Fruit fly (Drosophila melanogaster) whole organism, embryonic: Measurements from ENCODE around the gene nonA.
A peak's percentile ranks its signal among the peaks of the same experiment; 100 is the strongest.

Experiments
- Asciz ChIP-seq: fragments of 200-800 bp; sonication (Bioruptor generic); optimal IDR thresholded peaks from 2 replicates; lab custom pipeline; 2017; ENCODE audit warnings: missing biosample characterization, mild to moderate bottlenecking, missing genetic modification characterization, missing genetic modification reagents
- Blimp-1 ChIP-seq: fragments of 200-800 bp; sonication (Bioruptor generic); optimal IDR thresholded peaks from 3 replicates; lab custom pipeline; 2018; ENCODE audit warnings: missing biosample characterization, missing genetic modification characterization, mild to moderate bottlenecking, moderate library complexity, missing genetic modification reagents
- CG11398 ChIP-seq: fragments of 200-800 bp; sonication (Bioruptor generic); optimal IDR thresholded peaks from 2 replicates; lab custom pipeline; 2016; ENCODE audit warnings: missing biosample characterization, missing genetic modification characterization
- CG12155 ChIP-seq: fragments of 200-800 bp; sonication (Bioruptor generic); optimal IDR thresholded peaks from 3 replicates; lab custom pipeline; 2016; ENCODE audit warnings: missing biosample characterization, missing genetic modification characterization
- CG14860 ChIP-seq: fragments of 200-800 bp; sonication (Bioruptor generic); IDR thresholded peaks from 3 replicates; pipeline ENCODE4 v1.3.6; 2022; ENCODE audit warnings: missing biosample characterization, missing genetic modification characterization; ENCODE audit not compliant: partially characterized antibody
- CG14965 ChIP-seq: fragments of 200-800 bp; sonication (Bioruptor generic); optimal IDR thresholded peaks from 2 replicates; lab custom pipeline; 2016; ENCODE audit warnings: missing biosample characterization, missing genetic modification characterization, borderline replicate concordance
- CG15011 ChIP-seq: fragments of 200-800 bp; sonication (Bioruptor generic); optimal IDR thresholded peaks from 3 replicates; lab custom pipeline; 2018; ENCODE audit warnings: missing biosample characterization, mild to moderate bottlenecking, missing genetic modification characterization
- CG15269 ChIP-seq: fragments of 200-800 bp; sonication (Bioruptor generic); optimal IDR thresholded peaks from 2 replicates; lab custom pipeline; 2018; ENCODE audit warnings: missing biosample characterization, mild to moderate bottlenecking, missing genetic modification characterization, moderate library complexity
- CG18011 ChIP-seq: fragments of 200-800 bp; sonication (Bioruptor generic); optimal IDR thresholded peaks from 2 replicates; lab custom pipeline; 2017; ENCODE audit warnings: missing biosample characterization, missing genetic modification characterization, mild to moderate bottlenecking, moderate library complexity, missing genotype
- CG2129 ChIP-seq: fragments of 200-800 bp; sonication (Bioruptor generic); IDR thresholded peaks from 2 replicates; pipeline ENCODE4 v1.3.6; 2022; ENCODE audit warnings: missing biosample characterization, missing genetic modification characterization; ENCODE audit not compliant: partially characterized antibody
- CG31224 ChIP-seq: fragments of 200-800 bp; sonication (Bioruptor generic); IDR thresholded peaks from 2 replicates; pipeline ENCODE4 v1.3.6; 2022; ENCODE audit warnings: missing biosample characterization, missing genetic modification characterization
- CG31388 ChIP-seq: fragments of 200-800 bp; sonication (Bioruptor generic); optimal IDR thresholded peaks from 2 replicates; lab custom pipeline; 2016; ENCODE audit warnings: missing biosample characterization, missing genetic modification characterization
- CG32767 ChIP-seq: fragments of 200-800 bp; sonication (Bioruptor generic); IDR thresholded peaks from 2 replicates; pipeline ENCODE4 v1.3.6; 2022; ENCODE audit warnings: missing biosample characterization, missing genetic modification characterization
- CG42726 ChIP-seq: fragments of 200-800 bp; sonication (Bioruptor generic); IDR thresholded peaks from 2 replicates; pipeline ENCODE4 v1.3.6; 2022; ENCODE audit warnings: missing biosample characterization, missing genetic modification characterization; ENCODE audit not compliant: partially characterized antibody
- CG4424 ChIP-seq: fragments of 200-800 bp; sonication (Bioruptor generic); optimal IDR thresholded peaks from 3 replicates; lab custom pipeline; 2016; ENCODE audit warnings: missing biosample characterization, missing genetic modification characterization
- CG4820 ChIP-seq: fragments of 200-800 bp; sonication (Bioruptor generic); optimal IDR thresholded peaks from 3 replicates; lab custom pipeline; 2016; ENCODE audit warnings: missing biosample characterization, missing genetic modification characterization
- Chrac-16 ChIP-seq: fragments of 200-800 bp; sonication (Bioruptor generic); optimal IDR thresholded peaks from 3 replicates; lab custom pipeline; 2016; ENCODE audit warnings: missing biosample characterization, missing genetic modification characterization
- Dbx ChIP-seq: fragments of 200-800 bp; sonication (Bioruptor generic); IDR thresholded peaks from 3 replicates; pipeline ENCODE4 v1.3.6; 2022; ENCODE audit warnings: missing biosample characterization, missing genetic modification characterization
- Deaf1 ChIP-seq: fragments of 200-800 bp; optimal IDR thresholded peaks from 3 replicates; lab custom pipeline; 2019; ENCODE audit warnings: missing biosample characterization, mild to moderate bottlenecking, missing genetic modification characterization, moderate library complexity
- E2f2 ChIP-seq: fragments of 200-800 bp; sonication (Bioruptor generic); IDR thresholded peaks from 2 replicates; pipeline ENCODE4 v1.3.6; 2022; ENCODE audit warnings: missing biosample characterization, missing genetic modification characterization
- ERR ChIP-seq: fragments of 200-800 bp; sonication (Bioruptor generic); optimal IDR thresholded peaks from 2 replicates; lab custom pipeline; 2016; ENCODE audit warnings: missing biosample characterization, missing genetic modification characterization
- Fer1 ChIP-seq: fragments of 200-800 bp; sonication (Bioruptor generic); optimal IDR thresholded peaks from 2 replicates; lab custom pipeline; 2017; ENCODE audit warnings: missing biosample characterization, mild to moderate bottlenecking, missing genetic modification characterization
- NC2α ChIP-seq: fragments of 200-800 bp; sonication (Bioruptor generic); optimal IDR thresholded peaks from 2 replicates; lab custom pipeline; 2016; ENCODE audit warnings: missing biosample characterization, missing genetic modification characterization
- Sox102F ChIP-seq: fragments of 200-800 bp; sonication (Bioruptor generic); optimal IDR thresholded peaks from 2 replicates; lab custom pipeline; 2018; ENCODE audit warnings: missing biosample characterization, mild to moderate bottlenecking, missing genetic modification characterization, moderate library complexity
- Sry-δ ChIP-seq: fragments of 200-800 bp; sonication (Bioruptor generic); optimal IDR thresholded peaks from 2 replicates; lab custom pipeline; 2016; ENCODE audit warnings: missing biosample characterization, missing genetic modification characterization
- YL-1 ChIP-seq: fragments of 200-800 bp; sonication (Bioruptor generic); optimal IDR thresholded peaks from 3 replicates; lab custom pipeline; 2017; ENCODE audit warnings: missing biosample characterization, mild to moderate bottlenecking, missing genetic modification characterization
- al ChIP-seq: fragments of 200-800 bp; sonication (Bioruptor generic); IDR thresholded peaks from 2 replicates; pipeline ENCODE4 v1.3.6; 2022; ENCODE audit warnings: missing biosample characterization, missing genetic modification characterization
- bcd ChIP-seq: fragments of 200-800 bp; sonication (Bioruptor generic); optimal IDR thresholded peaks from 2 replicates; lab custom pipeline; 2017; ENCODE audit warnings: missing biosample characterization, mild to moderate bottlenecking, missing genetic modification characterization
- caup ChIP-seq: fragments of 200-800 bp; sonication (Bioruptor generic); optimal IDR thresholded peaks from 3 replicates; lab custom pipeline; 2017; ENCODE audit warnings: missing biosample characterization, mild to moderate bottlenecking, missing genetic modification characterization, moderate library complexity; ENCODE audit not compliant: severe bottlenecking
- cg ChIP-seq: fragments of 200-800 bp; sonication (Bioruptor generic); optimal IDR thresholded peaks from 3 replicates; lab custom pipeline; 2019; ENCODE audit warnings: missing biosample characterization, mild to moderate bottlenecking, missing genetic modification characterization, moderate library complexity
- ci ChIP-seq: fragments of 200-800 bp; sonication (Bioruptor generic); IDR thresholded peaks from 3 replicates; pipeline ENCODE4 v1.3.6; 2022; ENCODE audit warnings: missing biosample characterization, missing genetic modification characterization
- cwo ChIP-seq: fragments of 200-800 bp; sonication (Bioruptor generic); optimal IDR thresholded peaks from 3 replicates; lab custom pipeline; 2017; ENCODE audit warnings: missing biosample characterization, missing genetic modification characterization, mild to moderate bottlenecking, moderate library complexity, missing genetic modification reagents
- danr ChIP-seq: fragments of 200-800 bp; sonication (Bioruptor generic); IDR thresholded peaks from 2 replicates; pipeline ENCODE4 v1.3.6; 2022; ENCODE audit warnings: missing biosample characterization, missing genetic modification characterization
- dmrt99B ChIP-seq: fragments of 200-800 bp; sonication (Bioruptor generic); optimal IDR thresholded peaks from 2 replicates; lab custom pipeline; 2018; ENCODE audit warnings: missing biosample characterization, mild to moderate bottlenecking, missing genetic modification characterization, moderate library complexity
- ems ChIP-seq: fragments of 200-800 bp; sonication (Bioruptor generic); optimal IDR thresholded peaks from 3 replicates; lab custom pipeline; 2016; ENCODE audit warnings: missing biosample characterization, missing genetic modification characterization
- eyg ChIP-seq: fragments of 200-800 bp; sonication (Bioruptor generic); optimal IDR thresholded peaks from 3 replicates; lab custom pipeline; 2016; ENCODE audit warnings: missing biosample characterization, missing genetic modification characterization
- gce ChIP-seq: fragments of 200-800 bp; sonication (Bioruptor generic); IDR thresholded peaks from 3 replicates; pipeline ENCODE4 v1.3.6; 2022; ENCODE audit warnings: missing biosample characterization, missing genetic modification characterization
- gfzf ChIP-seq: fragments of 200-800 bp; sonication (Bioruptor generic); optimal IDR thresholded peaks from 2 replicates; lab custom pipeline; 2016; ENCODE audit warnings: missing biosample characterization, mild to moderate bottlenecking, missing genetic modification characterization, moderate library complexity
- grau ChIP-seq: fragments of 200-800 bp; optimal IDR thresholded peaks from 3 replicates; lab custom pipeline; 2019; ENCODE audit warnings: missing biosample characterization, mild to moderate bottlenecking, missing genetic modification characterization, moderate library complexity
- gsb ChIP-seq: fragments of 200-800 bp; sonication (Bioruptor generic); IDR thresholded peaks from 2 replicates; pipeline ENCODE4 v1.3.6; 2022; ENCODE audit warnings: missing biosample characterization, missing genetic modification characterization
- ken ChIP-seq: fragments of 200-800 bp; sonication (Bioruptor generic); IDR thresholded peaks from 3 replicates; pipeline ENCODE4 v1.3.6; 2022; ENCODE audit warnings: missing biosample characterization, missing genetic modification characterization
- pan ChIP-seq, 4 experiments: fragments of >200 bp in 3 of 4; fragments of 200-800 bp in 1 of 4; sonication (Bioruptor generic) in 1 of 4; optimal IDR thresholded peaks in 3 of 4; IDR thresholded peaks in 1 of 4; 2 replicates each; pipeline versions ENCODE4 v1.3.6 to Lab custom; 2017 to 2022; ENCODE audit warnings: missing biosample characterization in 2 of 4, missing genetic modification characterization in 2 of 4, mixed read lengths in 1 of 4
- pzg ChIP-seq: fragments of 200-800 bp; sonication (Bioruptor generic); optimal IDR thresholded peaks from 3 replicates; lab custom pipeline; 2018; ENCODE audit warnings: missing biosample characterization, mild to moderate bottlenecking, missing genetic modification characterization, moderate library complexity
- sens-2 ChIP-seq: fragments of 200-800 bp; sonication (Bioruptor generic); IDR thresholded peaks from 2 replicates; pipeline ENCODE4 v1.3.6; 2022; ENCODE audit warnings: missing biosample characterization, missing genetic modification characterization
- sqz ChIP-seq: fragments of 200-800 bp; sonication (Bioruptor generic); optimal IDR thresholded peaks from 3 replicates; lab custom pipeline; 2018; ENCODE audit warnings: missing biosample characterization, mild to moderate bottlenecking, missing genetic modification characterization
- stwl ChIP-seq: fragments of 200-800 bp; sonication (Bioruptor generic); optimal IDR thresholded peaks from 3 replicates; lab custom pipeline; 2018; ENCODE audit warnings: missing biosample characterization, mild to moderate bottlenecking, missing genetic modification characterization, moderate library complexity
- tna ChIP-seq: fragments of 200-800 bp; sonication (Bioruptor generic); IDR thresholded peaks from 2 replicates; pipeline ENCODE4 v1.3.6; 2022; ENCODE audit warnings: missing biosample characterization, missing genetic modification characterization; ENCODE audit not compliant: partially characterized antibody
- ttk ChIP-seq: fragments of 200-800 bp; sonication (Bioruptor generic); IDR thresholded peaks from 2 replicates; pipeline ENCODE4 v2.1.2; 2022; ENCODE audit warnings: missing biosample characterization, missing genetic modification characterization

Gene nonA

dm6 chrX:16332615-16333288, 28.6 kb upstream of the nonA start (continued):
- TF ChIP-seq Asciz (GFP tag; lab: Kevin White, UChicago) = peak; percentile 94
- peak; percentile 94 for TF ChIP-seq cwo (GFP tag; lab: Kevin White, UChicago)
- TF ChIP-seq Deaf1 (tag; lab: Kevin White, UChicago) = peak; percentile 76
- TF ChIP-seq eyg (GFP tag; lab: Kevin White, UChicago) = peak; percentile 91
- TF ChIP-seq ken (GFP tag; lab: Robert Waterston, UW) = peak; percentile 89
- peak; percentile 97 for TF ChIP-seq Fer1
- no peak for TF ChIP-seq tna (GFP tag; lab: Robert Waterston, UW)
- peak; percentile 81; the same call in 1 of the 2 replicates for TF ChIP-seq gsb (GFP tag; lab: Robert Waterston, UW)
- TF ChIP-seq grau = peak; percentile 96
- peak; percentile 90 for TF ChIP-seq danr (GFP tag; lab: Robert Waterston, UW)
- TF ChIP-seq sqz (GFP tag; lab: Kevin White, UChicago) = peak; percentile 95
- TF ChIP-seq Chrac-16 = peak; percentile 91
- peak; percentile 95 for TF ChIP-seq CG15011
- peak; percentile 77 for TF ChIP-seq E2f2 (GFP tag; lab: Robert Waterston, UW)
- TF ChIP-seq ci = peak; percentile 88
- TF ChIP-seq Sox102F (GFP tag; lab: Kevin White, UChicago) = peak; percentile 95
- TF ChIP-seq ERR (GFP tag; lab: Kevin White, UChicago) = peak; percentile 89
- peak; percentile 86 for TF ChIP-seq CG18011 (GFP tag; lab: Kevin White, UChicago)
- peak; percentile 90 for TF ChIP-seq CG4820
- TF ChIP-seq cg = peak; percentile 87
- TF ChIP-seq CG14965 = peak; percentile 71
- peak; percentile 90; the same call in 2 of the 3 replicates for TF ChIP-seq Dbx (GFP tag; lab: Robert Waterston, UW)
- TF ChIP-seq CG11398 (GFP tag; lab: Kevin White, UChicago) = peak; percentile 94
- TF ChIP-seq CG42726 (GFP tag; lab: Robert Waterston, UW) = no peak
- TF ChIP-seq NC2α = peak; percentile 92
- peak; percentile 46 for TF ChIP-seq stwl
- TF ChIP-seq YL-1 = peak; percentile 91
- TF ChIP-seq caup (GFP tag; lab: Kevin White, UChicago) = peak; percentile 95
- peak; percentile 90 for TF ChIP-seq al (GFP tag; lab: Robert Waterston, UW)
- no peak for TF ChIP-seq pan (optimal IDR thresholded peaks at IDR 0.05; lab: Kevin White, UChicago)
- TF ChIP-seq pan (GFP tag; optimal IDR thresholded peaks at IDR 0.05 in 1 of 2, IDR thresholded peaks at IDR 0.05 in 1 of 2) = peak in 1 of 2 experiments; percentile 92
- peak; percentile 96 for TF ChIP-seq bcd (GFP tag; lab: Kevin White, UChicago)
- peak; percentile 91 for TF ChIP-seq CG32767 (GFP tag; lab: Robert Waterston, UW)
- TF ChIP-seq CG14860 (GFP tag; lab: Robert Waterston, UW) = no peak
- TF ChIP-seq CG4424 (GFP tag; lab: Kevin White, UChicago) = peak; percentile 93
- peak; percentile 92 for TF ChIP-seq CG12155 (GFP tag; lab: Kevin White, UChicago)
- TF ChIP-seq ems = peak; percentile 93
- TF ChIP-seq Sry-δ (GFP tag; lab: Kevin White, UChicago) = peak; percentile 49
- TF ChIP-seq CG2129 (GFP tag; lab: Robert Waterston, UW) = no peak
- peak; percentile 93 for TF ChIP-seq Blimp-1 (GFP tag; lab: Kevin White, UChicago)
- peak; percentile 90 for TF ChIP-seq ttk
- peak; percentile 98 for TF ChIP-seq dmrt99B (tag; lab: Kevin White, UChicago)
- peak; percentile 19 for TF ChIP-seq pzg
- peak; percentile 73 for TF ChIP-seq CG31388 (GFP tag; lab: Kevin White, UChicago)
- peak; percentile 82 for TF ChIP-seq sens-2 (GFP tag; lab: Robert Waterston, UW)
- no peak for TF ChIP-seq gfzf (GFP tag; lab: Kevin White, UChicago)
- peak; percentile 88 for TF ChIP-seq CG31224
- peak; percentile 97 for TF ChIP-seq CG15269 (tag; lab: Kevin White, UChicago)
- peak; percentile 73; the same call in 1 of the 3 replicates for TF ChIP-seq gce (GFP tag; lab: Robert Waterston, UW)
